Worm (Caenorhabditis elegans) whole organism, L1 larva: ENCODE measurements around the gene K09E2.1.

ENCODE experiments used
- C16A3.4 ChIP-seq: fragments of 150-350 bp; optimal IDR thresholded peaks from 2 replicates; lab custom pipeline; 2014; ENCODE audit warnings: missing biosample characterization, missing genetic modification characterization
- F16B12.6 ChIP-seq: fragments of 150-350 bp; optimal IDR thresholded peaks from 2 replicates; lab custom pipeline; 2014; ENCODE audit warnings: missing biosample characterization, missing genetic modification characterization
- aha-1 ChIP-seq: fragments of 150-350 bp; optimal IDR thresholded peaks from 2 replicates; lab custom pipeline; 2014; ENCODE audit warnings: missing biosample characterization, missing genetic modification characterization
- alr-1 ChIP-seq: fragments of 200-800 bp; sonication (Bioruptor generic); optimal IDR thresholded peaks from 2 replicates; lab custom pipeline; 2018; ENCODE audit warnings: borderline replicate concordance, mild to moderate bottlenecking, missing genetic modification characterization, missing compliant biosample characterization
- ama-1 ChIP-seq: fragments of 150-350 bp; optimal IDR thresholded peaks from 2 replicates; lab custom pipeline; 2014
- blmp-1 ChIP-seq: fragments of 150-350 bp; optimal IDR thresholded peaks from 2 replicates; lab custom pipeline; 2014; ENCODE audit warnings: missing biosample characterization, missing genetic modification characterization
- elt-2 ChIP-seq: sonication (generic microtip); optimal IDR thresholded peaks from 2 replicates; lab custom pipeline; 2016; ENCODE audit warnings: missing genetic modification characterization, mild to moderate bottlenecking, inconsistent platforms, missing compliant biosample characterization, missing genetic modification reagents
- elt-3 ChIP-seq, 6 experiments: fragments of 150-350 bp in 1 of 6; sonication (generic microtip); optimal IDR thresholded peaks; 2 replicates each; lab custom pipeline; 2017 to 2018; ENCODE audit warnings: missing biosample characterization in 6 of 6, missing genetic modification characterization in 6 of 6, inconsistent platforms in 1 of 6
- fkh-4 ChIP-seq: sonication (generic microtip); optimal IDR thresholded peaks from 2 replicates; lab custom pipeline; 2016; ENCODE audit warnings: missing compliant biosample characterization, missing genetic modification characterization, borderline replicate concordance
- fkh-8 ChIP-seq: sonication (generic microtip); optimal IDR thresholded peaks from 2 replicates; lab custom pipeline; 2016; ENCODE audit warnings: mild to moderate bottlenecking, missing genetic modification characterization, missing compliant biosample characterization
- fos-1 ChIP-seq: fragments of 150-350 bp; optimal IDR thresholded peaks from 2 replicates; lab custom pipeline; 2014; ENCODE audit warnings: missing biosample characterization, missing genetic modification characterization
- hpl-2 ChIP-seq: fragments of 150-350 bp; optimal IDR thresholded peaks from 2 replicates; lab custom pipeline; 2014; ENCODE audit warnings: missing biosample characterization, missing genetic modification reagents, missing genetic modification characterization
- jun-1 ChIP-seq: fragments of 150-350 bp; optimal IDR thresholded peaks from 2 replicates; lab custom pipeline; 2014; ENCODE audit warnings: missing biosample characterization, missing genetic modification reagents, missing genetic modification characterization
- lin-14 ChIP-seq: fragments of 200-800 bp; sonication (Bioruptor generic); optimal IDR thresholded peaks from 2 replicates; lab custom pipeline; 2018; ENCODE audit warnings: mild to moderate bottlenecking, missing genetic modification characterization, moderate library complexity, missing compliant biosample characterization
- lin-15B ChIP-seq: fragments of 150-350 bp; sonication (generic microtip); optimal IDR thresholded peaks from 3 replicates; lab custom pipeline; 2014; ENCODE audit warnings: missing biosample characterization, missing genetic modification characterization
- lin-35 ChIP-seq, 2 experiments: fragments of 150-350 bp; optimal IDR thresholded peaks; 2 replicates each; lab custom pipeline; 2014; ENCODE audit warnings: missing biosample characterization in 2 of 2, missing genetic modification characterization in 2 of 2, missing genetic modification reagents in 2 of 2
- lin-39 ChIP-seq: fragments of 150-350 bp; optimal IDR thresholded peaks from 2 replicates; lab custom pipeline; 2014; ENCODE audit warnings: missing biosample characterization, missing genetic modification reagents, missing genetic modification characterization
- lsy-2 ChIP-seq, 2 experiments: fragments of 150-350 bp; optimal IDR thresholded peaks; 2 replicates each; lab custom pipeline; 2014; ENCODE audit warnings: missing biosample characterization in 2 of 2, missing genetic modification characterization in 2 of 2
- mab-9 ChIP-seq: fragments of 200-800 bp; sonication (Bioruptor generic); IDR thresholded peaks from 2 replicates; pipeline ENCODE4 v1.3.6; 2022; ENCODE audit warnings: missing genetic modification reagents, missing genetic modification characterization, missing compliant biosample characterization
- mef-2 ChIP-seq: fragments of 150-350 bp; optimal IDR thresholded peaks from 2 replicates; lab custom pipeline; 2014; ENCODE audit warnings: missing biosample characterization, missing genetic modification characterization
- nhr-20 ChIP-seq: sonication (generic microtip); optimal IDR thresholded peaks from 2 replicates; lab custom pipeline; 2016; ENCODE audit warnings: mild to moderate bottlenecking, missing genetic modification characterization, missing compliant biosample characterization
- nhr-237 ChIP-seq: fragments of 150-350 bp; optimal IDR thresholded peaks from 2 replicates; lab custom pipeline; 2014; ENCODE audit warnings: missing biosample characterization, missing genetic modification characterization
- nhr-28 ChIP-seq: fragments of 150-350 bp; optimal IDR thresholded peaks from 2 replicates; lab custom pipeline; 2014; ENCODE audit warnings: missing biosample characterization, missing genetic modification characterization
- nhr-47 ChIP-seq: sonication (generic microtip); optimal IDR thresholded peaks from 2 replicates; lab custom pipeline; 2016; ENCODE audit warnings: mild to moderate bottlenecking, missing genetic modification characterization, moderate library complexity, missing compliant biosample characterization
- nhr-85 ChIP-seq: sonication (generic microtip); peaks from one replicate; lab custom pipeline; 2016; ENCODE audit warnings: missing genetic modification characterization, inconsistent platforms, missing compliant biosample characterization
- pag-3 ChIP-seq: sonication (generic microtip); optimal IDR thresholded peaks from 2 replicates; lab custom pipeline; 2017; ENCODE audit warnings: missing genetic modification characterization, mild to moderate bottlenecking, missing compliant biosample characterization, antibody characterized with exemption, borderline replicate concordance; ENCODE audit not compliant: insufficient read depth
- pqm-1 ChIP-seq: sonication (generic microtip); optimal IDR thresholded peaks from 3 replicates; lab custom pipeline; 2017; ENCODE audit warnings: missing biosample characterization, missing genetic modification characterization
- skn-1 ChIP-seq: fragments of 150-350 bp; optimal IDR thresholded peaks from 2 replicates; lab custom pipeline; 2014; ENCODE audit warnings: missing biosample characterization, missing genetic modification characterization
- snpc-4 ChIP-seq: fragments of 150-350 bp; optimal IDR thresholded peaks from 2 replicates; lab custom pipeline; 2014; ENCODE audit warnings: missing biosample characterization, missing genetic modification characterization
- sptf-1 ChIP-seq: fragments of 150-350 bp; optimal IDR thresholded peaks from 2 replicates; lab custom pipeline; 2014; ENCODE audit warnings: missing biosample characterization, missing genetic modification characterization
- tlp-1 ChIP-seq: fragments of 150-350 bp; optimal IDR thresholded peaks from 2 replicates; lab custom pipeline; 2014; ENCODE audit warnings: missing biosample characterization, missing genetic modification characterization
- unc-62 ChIP-seq: fragments of 150-350 bp; optimal IDR thresholded peaks from 2 replicates; lab custom pipeline; 2014; ENCODE audit warnings: missing biosample characterization, missing genetic modification reagents, missing genetic modification characterization
- unc-86 ChIP-seq: sonication (generic microtip); optimal IDR thresholded peaks from 2 replicates; lab custom pipeline; 2016; ENCODE audit warnings: missing genetic modification characterization, missing compliant biosample characterization
- zag-1 ChIP-seq: fragments of 150-350 bp; optimal IDR thresholded peaks from 2 replicates; lab custom pipeline; 2014; ENCODE audit warnings: missing biosample characterization, missing genetic modification characterization
- zip-4 ChIP-seq: fragments of 200-800 bp; sonication (Bioruptor generic); optimal IDR thresholded peaks from 2 replicates; lab custom pipeline; 2018; ENCODE audit warnings: mild to moderate bottlenecking, missing genetic modification characterization, moderate library complexity, missing compliant biosample characterization
- ztf-11 ChIP-seq, 2 experiments: sonication (generic microtip); optimal IDR thresholded peaks; 2 replicates each; lab custom pipeline; 2016 to 2017; ENCODE audit warnings: missing genetic modification characterization in 2 of 2, missing biosample characterization in 1 of 2, missing compliant biosample characterization in 1 of 2

K09E2.1 gene

ce11 chrX:8677320-8677719 lies 4.4 kb upstream of the K09E2.1 start:
- TF ChIP-seq jun-1 (tag; lab: Kevin White, UChicago) (no peak), unc-86 (tag; lab: Kevin White, UChicago) (no peak), lin-14 (GFP tag; lab: Kevin White, UChicago) (no peak), lin-35 (GFP tag; optimal IDR thresholded peaks at IDR 0.05; lab: Kevin White, UChicago) (no peak), mef-2 (tag; lab: Kevin White, UChicago) (no peak), hpl-2 (no peak), alr-1 (no peak), C16A3.4 (tag; lab: Kevin White, UChicago) (no peak), tlp-1 (tag; lab: Kevin White, UChicago) (no peak), nhr-28 (no peak), unc-62 (GFP tag; lab: Kevin White, UChicago) (no peak), ztf-11 (tag; optimal IDR thresholded peaks at IDR 0.05; lab: Kevin White, UChicago) (no peak), skn-1 (tag; lab: Kevin White, UChicago) (no peak), pag-3 (no peak), lsy-2 (tag; optimal IDR thresholded peaks at IDR 0.05; lab: Kevin White, UChicago) (no peak), fkh-8 (no peak), elt-3 (tag; optimal IDR thresholded peaks at IDR 0.05; lab: Kevin White, UChicago) (no peak), aha-1 (tag; lab: Kevin White, UChicago) (no peak), ama-1 (no peak), F16B12.6 (no peak)

ce11 chrX:8677873-8678272 lies 3.8 kb upstream of the K09E2.1 start:
- TF ChIP-seq lin-14 (GFP tag; lab: Kevin White, UChicago) (peak; percentile 28), blmp-1 (peak; percentile 7), lin-39 (tag; lab: Kevin White, UChicago) (no peak), nhr-85 (tag; lab: Kevin White, UChicago) (peak; percentile 8)

DNA sequence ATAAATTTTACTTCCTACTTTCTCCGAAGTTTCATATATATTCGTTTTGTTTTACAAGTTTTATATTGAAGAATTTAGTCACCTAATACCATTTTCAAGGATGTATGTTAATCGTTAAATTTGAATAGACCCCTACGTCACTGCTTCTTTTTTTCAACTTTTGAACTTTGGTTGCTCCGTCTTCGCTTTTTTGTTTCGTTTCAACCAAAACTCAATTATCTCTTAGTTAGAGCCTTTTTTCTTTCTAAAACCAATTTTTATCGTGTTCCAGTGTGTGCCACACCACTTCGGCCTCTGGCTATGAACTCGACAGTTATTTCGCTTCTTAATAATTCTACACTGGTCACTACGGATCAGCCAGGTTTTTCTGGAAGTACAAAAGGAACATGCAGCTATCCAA lies 15.8 kb downstream of the K09E2.1 start, which contains the start of gene frpr-8:
Gene frpr-8, plus strand, starts transcription at position 301 of the 400 bp plus-strand sequence.
- TF ChIP-seq nhr-47 (tag; lab: Kevin White, UChicago): no peak
- no peak for TF ChIP-seq elt-3 (tag; optimal IDR thresholded peaks at IDR 0.05; lab: Kevin White, UChicago)
- no peak for TF ChIP-seq pqm-1
- TF ChIP-seq elt-2 (tag; lab: Kevin White, UChicago): no peak
- TF ChIP-seq mab-9 (GFP tag; lab: Robert Waterston, UW): no peak
- TF ChIP-seq nhr-85 (tag; lab: Kevin White, UChicago): no peak
- TF ChIP-seq F16B12.6: no peak
- TF ChIP-seq zag-1 (tag; lab: Kevin White, UChicago): no peak
- no peak for TF ChIP-seq sptf-1 (tag; lab: Kevin White, UChicago)
- no peak for TF ChIP-seq fos-1
- no peak for TF ChIP-seq lin-15B
- no peak for TF ChIP-seq jun-1 (tag; lab: Kevin White, UChicago)
- no peak for TF ChIP-seq zip-4 (GFP tag; lab: Kevin White, UChicago)
- no peak for TF ChIP-seq lsy-2 (tag; optimal IDR thresholded peaks at IDR 0.05; lab: Kevin White, UChicago)
- TF ChIP-seq ama-1: no peak
- no peak for TF ChIP-seq nhr-20 (tag; lab: Kevin White, UChicago)
- no peak for TF ChIP-seq unc-62 (GFP tag; lab: Kevin White, UChicago)
- no peak for TF ChIP-seq nhr-237
- no peak for TF ChIP-seq mef-2 (tag; lab: Kevin White, UChicago)
- no peak for TF ChIP-seq unc-86 (tag; lab: Kevin White, UChicago)

DNA sequence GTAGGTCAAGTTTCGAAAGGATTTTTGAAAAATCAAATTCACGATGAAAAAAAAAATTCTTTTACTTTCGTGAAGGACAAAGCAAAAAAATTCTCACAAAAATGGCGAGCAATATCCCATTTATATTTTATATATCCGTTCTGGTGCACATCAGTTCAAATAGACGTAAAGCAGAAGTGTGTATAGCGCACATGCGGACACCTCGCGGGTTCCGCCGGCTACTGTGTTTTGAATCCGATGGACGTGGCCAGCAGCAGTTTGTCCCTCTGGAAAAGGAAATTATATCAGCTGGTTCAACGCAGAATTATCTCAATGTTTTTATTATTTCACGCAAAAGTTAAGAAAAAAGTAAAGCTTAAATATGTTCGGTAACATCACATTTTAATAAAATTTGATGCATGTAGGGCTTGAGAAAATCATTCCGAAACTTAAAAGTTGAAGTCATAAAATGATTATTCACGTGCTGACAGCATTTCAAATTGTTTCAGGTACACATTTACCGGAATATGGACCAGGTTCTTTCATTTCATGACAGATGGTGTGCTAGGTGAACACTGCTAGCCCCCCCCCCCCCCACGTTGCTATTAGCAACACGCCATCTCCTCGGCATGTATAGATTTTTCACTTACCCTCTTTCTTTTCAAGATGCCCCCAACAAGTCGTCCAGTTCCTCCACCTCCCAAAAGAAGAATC lies 22.1 kb downstream of the K09E2.1 start, which contains the start of gene jbts-14:
Gene jbts-14, plus strand, starts transcription at position 643 of the 693 bp plus-strand sequence.
- TF ChIP-seq fkh-4 (tag; lab: Kevin White, UChicago): no peak
- TF ChIP-seq snpc-4: peak; percentile 76
- TF ChIP-seq, all 84 proteins: peak for 1
